Fruit fly (Drosophila melanogaster) S2 (cell line): ENCODE measurements around the gene CG6749.

ENCODE experiments used
- CG8478 ChIP-seq: fragments of >200 bp; optimal IDR thresholded peaks from 2 replicates; lab custom pipeline; 2018
- CTCF ChIP-seq, 2 experiments: fragments of >200 bp; optimal IDR thresholded peaks; 2 replicates each; lab custom pipeline; 2018

CG6749 gene

DNA sequence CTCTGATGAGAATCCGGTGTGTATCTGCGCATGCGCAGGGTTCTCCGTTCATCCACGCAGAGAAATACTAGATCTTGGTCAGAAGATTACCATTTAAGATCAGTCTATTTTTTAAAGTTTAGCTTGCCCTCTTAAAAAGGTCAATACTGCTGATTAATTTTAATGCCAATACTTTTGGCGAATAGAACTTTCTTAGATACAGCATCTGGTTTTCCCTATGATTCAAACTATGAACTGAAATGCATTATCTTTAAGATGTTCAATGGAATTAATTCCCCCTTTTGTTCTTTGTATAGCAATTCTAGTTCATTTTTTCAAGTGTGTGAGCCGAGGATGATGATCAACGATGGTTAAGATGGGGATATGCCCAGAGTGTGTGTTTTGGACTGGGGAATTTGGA, 8.7 kb upstream of the CG6749 start:
- TF ChIP-seq CG8478 (lab: Kevin White, UChicago): no peak
- TF ChIP-seq CTCF (optimal IDR thresholded peaks at IDR 0.05; lab: Kevin White, UChicago): no peak

DNA sequence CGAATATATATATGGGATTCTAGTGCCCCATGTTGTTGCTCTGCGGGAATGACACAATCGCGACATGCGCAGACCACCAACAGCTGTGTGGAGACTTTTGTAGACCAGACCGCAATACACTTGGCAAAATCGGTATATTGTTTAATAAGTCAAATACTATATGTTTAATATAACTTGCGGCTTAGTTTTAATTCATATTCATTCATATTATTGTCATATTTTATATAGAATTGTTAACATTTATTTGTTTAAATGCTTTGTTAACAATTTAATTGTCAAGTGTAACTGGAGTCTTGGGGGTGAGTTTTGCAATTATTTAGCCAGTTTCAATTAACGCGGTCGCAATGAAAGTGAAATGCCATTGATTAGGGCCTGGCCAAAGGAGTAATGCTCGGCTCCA, 6.0 kb upstream of the CG6749 start:
- TF ChIP-seq CTCF (optimal IDR thresholded peaks at IDR 0.05; lab: Kevin White, UChicago): no peak
- TF ChIP-seq CG8478 (lab: Kevin White, UChicago): no peak

- no peak for TF ChIP-seq CG8478 (lab: Kevin White, UChicago)
- peak in 1 of 2 experiments; percentile 25 for TF ChIP-seq CTCF (optimal IDR thresholded peaks at IDR 0.05; lab: Kevin White, UChicago)
Measured at dm6 chr3L:9729795-9730421, 3.7 kb downstream of the CG6749 start, which contains the start of gene ATPsynB. Gene ATPsynB, plus strand, starts transcription at chr3L:9729999.

dm6 chr3L:9726707-9727106, 6.9 kb downstream of the CG6749 start, which contains the start of gene Naa60:
Gene Naa60, plus strand, starts transcription at chr3L:9726895.
- TF ChIP-seq CTCF (optimal IDR thresholded peaks at IDR 0.05; lab: Kevin White, UChicago): peak in 1 of 2 experiments; percentile 29
- no peak for TF ChIP-seq CG8478 (lab: Kevin White, UChicago)

DNA sequence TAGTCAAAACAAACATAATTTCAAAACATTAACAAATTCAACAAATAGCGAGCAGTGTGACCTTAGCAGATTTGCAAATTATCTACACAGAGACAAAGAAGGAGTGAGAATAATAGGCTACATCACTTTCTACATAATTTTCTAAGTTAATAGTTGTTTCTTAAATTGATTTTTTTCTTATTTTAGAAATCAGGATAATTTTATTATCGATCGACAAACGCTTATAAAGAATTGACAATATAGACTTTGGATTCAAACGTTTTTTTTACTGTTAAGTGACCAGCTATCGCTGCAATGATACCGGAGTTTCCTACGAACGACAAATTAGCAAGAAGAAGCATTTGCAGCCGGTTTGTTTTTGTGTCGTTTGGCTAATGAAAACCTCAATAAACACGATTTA, 10.5 kb downstream of the CG6749 start, which contains the start of the genes nbs and defl:
Gene nbs, minus strand, starts transcription at position 87 of the 400 bp plus-strand sequence.
Gene defl, plus strand, starts transcription at position 316 of the 400 bp plus-strand sequence.
- no peak for TF ChIP-seq CTCF (optimal IDR thresholded peaks at IDR 0.05; lab: Kevin White, UChicago)
- TF ChIP-seq CG8478 (lab: Kevin White, UChicago): no peak

DNA sequence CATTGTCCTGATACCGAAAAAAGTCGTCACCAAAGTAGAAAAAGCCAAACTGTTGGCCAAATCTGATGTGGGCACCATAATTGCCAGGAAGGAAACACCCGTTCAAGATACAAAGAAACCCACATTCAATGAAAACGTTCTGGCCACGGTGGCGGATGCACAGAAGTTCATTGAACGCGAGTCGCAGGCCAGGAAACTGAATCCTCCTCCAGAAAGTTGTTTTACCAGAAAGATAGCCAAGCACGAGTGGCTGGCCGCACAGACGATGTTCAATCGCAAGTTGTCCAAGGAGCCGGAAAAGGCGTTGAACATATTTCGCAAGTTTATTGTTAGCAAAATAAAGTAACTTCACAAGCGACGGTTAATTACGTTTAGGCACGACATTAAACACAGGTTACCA, 13.5 kb downstream of the CG6749 start:
- TF ChIP-seq CTCF (optimal IDR thresholded peaks at IDR 0.05; lab: Kevin White, UChicago) (no peak), CG8478 (lab: Kevin White, UChicago) (no peak)

DNA sequence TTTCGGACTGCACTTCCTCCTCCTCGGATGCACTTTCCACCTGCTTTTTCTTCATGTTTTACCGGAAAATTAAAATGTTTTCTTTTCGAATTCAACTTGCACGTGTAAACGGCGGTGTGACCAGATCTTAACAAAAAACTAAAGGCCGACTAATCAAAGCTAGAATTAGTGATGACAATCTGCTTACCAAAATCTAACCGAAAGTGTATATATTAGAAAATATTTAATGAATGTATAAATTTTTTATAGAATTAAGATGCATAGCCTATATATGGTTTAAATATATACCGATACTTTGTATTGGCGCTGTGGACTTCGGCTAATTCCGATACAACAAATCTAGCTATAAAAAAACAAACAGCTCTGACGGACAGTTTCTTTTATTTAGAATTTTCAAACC, 14.7 kb downstream of the CG6749 start, which contains the start of the genes CG18178 and CG14174:
Gene CG18178, minus strand, starts transcription at position 216 of the 400 bp plus-strand sequence.
Gene CG14174, plus strand, starts transcription at position 400 of the 400 bp plus-strand sequence.
- no peak for TF ChIP-seq CG8478 (lab: Kevin White, UChicago)
- no peak for TF ChIP-seq CTCF (optimal IDR thresholded peaks at IDR 0.05; lab: Kevin White, UChicago)

DNA sequence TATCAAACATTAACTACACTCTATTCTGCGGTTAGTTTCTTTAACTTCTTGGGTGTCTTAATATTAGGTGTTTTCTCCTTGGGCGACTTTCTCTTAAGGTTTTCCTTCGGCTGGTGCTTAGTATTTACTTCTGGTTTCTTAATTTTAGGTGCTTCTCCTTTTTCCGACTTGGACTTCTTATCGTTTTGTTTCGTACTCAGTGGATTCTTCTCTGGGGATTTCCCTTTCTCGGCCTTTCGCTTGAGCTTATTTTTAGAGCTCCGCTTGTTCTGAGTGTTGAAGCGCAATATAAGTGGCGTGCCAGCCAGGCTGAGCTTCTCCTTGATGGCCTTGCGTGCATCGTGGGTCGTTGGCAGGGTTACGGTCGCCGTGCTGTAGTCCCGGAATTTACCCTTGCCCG, 15.8 kb downstream of the CG6749 start:
- no peak for TF ChIP-seq CTCF (optimal IDR thresholded peaks at IDR 0.05; lab: Kevin White, UChicago)
- no peak for TF ChIP-seq CG8478 (lab: Kevin White, UChicago)

- TF ChIP-seq CTCF (optimal IDR thresholded peaks at IDR 0.05; lab: Kevin White, UChicago) (no peak), CG8478 (lab: Kevin White, UChicago) (no peak)
Measured at dm6 chr3L:9717101-9717500, 16.5 kb downstream of the CG6749 start.

dm6 chr3L:9716595-9716994, 17.0 kb downstream of the CG6749 start:
- TF ChIP-seq CTCF (optimal IDR thresholded peaks at IDR 0.05; lab: Kevin White, UChicago) (no peak), CG8478 (lab: Kevin White, UChicago) (no peak)

dm6 chr3L:9714537-9715144, 19.0 kb downstream of the CG6749 start:
- TF ChIP-seq CTCF (optimal IDR thresholded peaks at IDR 0.05; lab: Kevin White, UChicago) (no peak), CG8478 (lab: Kevin White, UChicago) (no peak)

dm6 chr3L:9713828-9714536, 19.6 kb downstream of the CG6749 start, which contains the start of gene vsg:
Gene vsg, plus strand, starts transcription at chr3L:9714324.
- TF ChIP-seq CTCF (optimal IDR thresholded peaks at IDR 0.05; lab: Kevin White, UChicago): no peak
- TF ChIP-seq CG8478 (lab: Kevin White, UChicago): no peak

- TF ChIP-seq CTCF (optimal IDR thresholded peaks at IDR 0.05; lab: Kevin White, UChicago): no peak
- TF ChIP-seq CG8478 (lab: Kevin White, UChicago): no peak
Measured at dm6 chr3L:9713383-9713827, 20.2 kb downstream of the CG6749 start, which contains the start of gene SH3PX1. Gene SH3PX1, minus strand, starts transcription at chr3L:9713827.

DNA sequence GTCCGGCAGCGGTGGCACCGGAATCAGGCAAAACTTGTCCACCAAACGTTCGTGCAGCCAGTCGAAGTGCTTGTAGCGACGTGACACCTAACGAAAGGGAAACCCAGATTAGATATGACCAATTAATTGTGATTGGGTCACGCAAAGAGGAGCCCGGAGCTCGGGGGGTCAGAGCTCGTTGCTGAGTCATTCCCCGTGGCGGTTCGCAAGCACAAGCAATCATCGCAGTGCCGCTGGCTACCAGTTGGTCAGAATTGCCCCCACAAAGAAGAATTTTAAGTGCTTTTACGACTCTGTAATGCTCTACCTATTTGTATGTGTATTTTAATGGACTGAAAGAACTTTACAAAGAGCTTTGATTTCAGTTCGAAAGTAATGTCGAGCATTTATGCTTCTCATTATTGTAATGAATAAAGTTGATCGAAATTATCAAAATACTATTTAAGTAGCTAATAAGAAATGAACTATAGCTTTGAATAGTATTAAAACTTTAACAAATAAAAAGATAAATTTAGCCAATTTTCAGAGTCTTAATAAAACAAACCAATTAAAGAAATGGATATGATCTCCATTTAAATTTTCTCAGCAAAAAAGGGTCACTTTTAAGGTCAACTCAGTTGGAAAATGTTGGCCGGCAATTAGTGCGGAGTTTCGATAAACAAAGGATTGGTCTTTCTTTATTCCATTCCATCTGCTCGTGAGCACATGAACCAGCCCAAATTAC, 21.4 kb downstream of the CG6749 start:
- TF ChIP-seq CTCF (optimal IDR thresholded peaks at IDR 0.05; lab: Kevin White, UChicago): no peak
- TF ChIP-seq CG8478 (lab: Kevin White, UChicago): no peak
